Fruit fly (Drosophila melanogaster): ENCODE data around the gene CG8010.

The CG8010 gene

dm6 chrX:19293320-19293719 lies 24.6 kb upstream of the CG8010 start:
- no peak for TF ChIP-seq Eip93F (GFP tag; optimal IDR thresholded peaks at IDR 0.05)
- peak; percentile 73 for TF ChIP-seq vri (GFP tag; optimal IDR thresholded peaks at IDR 0.05)
- TF ChIP-seq salr (GFP tag; optimal IDR thresholded peaks at IDR 0.05): no peak
- no peak for TF ChIP-seq CG16779 (tag; optimal IDR thresholded peaks at IDR 0.05)
- no peak for TF ChIP-seq CG3919 (GFP tag; optimal IDR thresholded peaks at IDR 0.05)
- no peak for TF ChIP-seq Hr38 (GFP tag; optimal IDR thresholded peaks at IDR 0.05)
- peak; percentile 14 for TF ChIP-seq Eip78C (GFP tag)
- TF ChIP-seq CG4318 (GFP tag; optimal IDR thresholded peaks at IDR 0.05): no peak
- peak; percentile 1 for TF ChIP-seq fkh (GFP tag; optimal IDR thresholded peaks at IDR 0.05)
- no peak for TF ChIP-seq CG1621 (tag; optimal IDR thresholded peaks at IDR 0.05)
- no peak for TF ChIP-seq CG31627 (GFP tag; optimal IDR thresholded peaks at IDR 0.05)
- TF ChIP-seq Eip75B (GFP tag; optimal IDR thresholded peaks at IDR 0.05): no peak
- TF ChIP-seq Met (GFP tag; optimal IDR thresholded peaks at IDR 0.05): no peak

dm6 chrX:19291780-19292605 lies 23.3 kb upstream of the CG8010 start:
- no peak for TF ChIP-seq CG32006 (GFP tag; optimal IDR thresholded peaks at IDR 0.05)
- no peak for TF ChIP-seq Blimp-1 (GFP tag; optimal IDR thresholded peaks at IDR 0.05)
- no peak for TF ChIP-seq Hr38 (GFP tag; optimal IDR thresholded peaks at IDR 0.05)
- TF ChIP-seq vri (GFP tag; optimal IDR thresholded peaks at IDR 0.05): peak; percentile 68
- TF ChIP-seq Sox15 (GFP tag; optimal IDR thresholded peaks at IDR 0.05): no peak
- no peak for TF ChIP-seq Hr39 (GFP tag; optimal IDR thresholded peaks at IDR 0.05)
- TF ChIP-seq fd85E (GFP tag; optimal IDR thresholded peaks at IDR 0.05): no peak
- TF ChIP-seq CG4318 (GFP tag; optimal IDR thresholded peaks at IDR 0.05): no peak

- TF ChIP-seq CG10631 (GFP tag; optimal IDR thresholded peaks at IDR 0.05) (peak; percentile 94), ss (GFP tag; optimal IDR thresholded peaks at IDR 0.05) (peak; percentile 94 to 97), CG16779 (tag; optimal IDR thresholded peaks at IDR 0.05) (peak; percentile 89), spab (GFP tag; optimal IDR thresholded peaks at IDR 0.05) (peak; percentile 92), net (GFP tag; optimal IDR thresholded peaks at IDR 0.05) (peak; percentile 95), CG6792 (GFP tag; optimal IDR thresholded peaks at IDR 0.05) (peak; percentile 98), Met (GFP tag; optimal IDR thresholded peaks at IDR 0.05) (peak; percentile 98), CG6808 (GFP tag; optimal IDR thresholded peaks at IDR 0.05) (peak; percentile 94), CG8319 (GFP tag; optimal IDR thresholded peaks at IDR 0.05) (peak; percentile 97), Ets21C (GFP tag; optimal IDR thresholded peaks at IDR 0.05) (peak; percentile 97), Sox102F (GFP tag; optimal IDR thresholded peaks at IDR 0.05) (peak; percentile 97), Eip93F (GFP tag; optimal IDR thresholded peaks at IDR 0.05) (peak; percentile 96), CG1621 (tag; optimal IDR thresholded peaks at IDR 0.05) (peak; percentile 95), CG6854 (GFP tag; optimal IDR thresholded peaks at IDR 0.05) (peak; percentile 97), CG3032 (tag; optimal IDR thresholded peaks at IDR 0.05) (peak; percentile 93), CG10669 (GFP tag; optimal IDR thresholded peaks at IDR 0.05) (peak; percentile 97), Sox15 (GFP tag; optimal IDR thresholded peaks at IDR 0.05) (peak; percentile 97), CG6276 (GFP tag; optimal IDR thresholded peaks at IDR 0.05) (peak; percentile 91), Hr39 (GFP tag; optimal IDR thresholded peaks at IDR 0.05) (peak; percentile 98), Gug (GFP tag; IDR thresholded peaks at IDR 0.05) (peak; percentile 92), CG8119 (GFP tag; IDR thresholded peaks at IDR 0.05) (peak; percentile 94), Eip75B (GFP tag; optimal IDR thresholded peaks at IDR 0.05) (peak; percentile 96), CG32006 (GFP tag; optimal IDR thresholded peaks at IDR 0.05) (peak; percentile 93), vri (GFP tag; optimal IDR thresholded peaks at IDR 0.05) (peak; percentile 95), CG11762 (GFP tag; optimal IDR thresholded peaks at IDR 0.05; ENCODE audit: insufficient read depth) (peak; percentile 94), svp (GFP tag) (peak; percentile 99), Ets96B (tag; optimal IDR thresholded peaks at IDR 0.05) (peak; percentile 92), Smox (GFP tag; optimal IDR thresholded peaks at IDR 0.05) (peak; percentile 97), fd59A (GFP tag; optimal IDR thresholded peaks at IDR 0.05) (peak; percentile 94), topi (GFP tag; optimal IDR thresholded peaks at IDR 0.05) (peak; percentile 99), eg (GFP tag; IDR thresholded peaks at IDR 0.05) (peak; percentile 97), CG3919 (GFP tag; optimal IDR thresholded peaks at IDR 0.05) (peak; percentile 98), OdsH (GFP tag; optimal IDR thresholded peaks at IDR 0.05) (peak; percentile 96), cyc (GFP tag; optimal IDR thresholded peaks at IDR 0.05) (peak; percentile 99), CG31627 (GFP tag; optimal IDR thresholded peaks at IDR 0.05) (peak; percentile 98), dac (GFP tag; optimal IDR thresholded peaks at IDR 0.05) (peak; percentile 92)
These were observed 20.7 kb upstream of the CG8010 start for dm6 chrX:19289318-19289970.

Measured in whole organism, prepupa.